Worm (Caenorhabditis elegans) whole organism, young adult: ENCODE results near the gene K12B6.4.

Experiments used
- B0035.1 ChIP-seq: sonication (generic microtip); optimal IDR thresholded peaks from 2 replicates; lab custom pipeline; 2016; ENCODE audit warnings: missing genetic modification characterization, mild to moderate bottlenecking, missing compliant biosample characterization, missing genotype, missing genetic modification reagents
- C06A6.2 ChIP-seq: fragments of 200-800 bp; sonication (Bioruptor generic); conservative IDR thresholded peaks from 2 replicates; pipeline ENCODE4 v1.3.6; 2022; ENCODE audit warnings: missing genetic modification characterization, missing compliant biosample characterization
- C17E4.6 ChIP-seq: fragments of 200-800 bp; sonication (Bioruptor generic); IDR thresholded peaks from 2 replicates; pipeline ENCODE4 v1.3.6; 2022; ENCODE audit warnings: missing genetic modification reagents, missing genetic modification characterization, missing compliant biosample characterization
- D2030.7 ChIP-seq: fragments of 200-800 bp; sonication (Bioruptor generic); IDR thresholded peaks from 2 replicates; pipeline ENCODE4 v1.3.6; 2022; ENCODE audit warnings: missing genetic modification reagents, missing genetic modification characterization, missing compliant biosample characterization
- F10E7.11 ChIP-seq: sonication (generic microtip); optimal IDR thresholded peaks from 2 replicates; lab custom pipeline; 2017; ENCODE audit warnings: mild to moderate bottlenecking, missing genetic modification characterization, moderate library complexity, missing compliant biosample characterization
- F57A8.1 ChIP-seq: fragments of 200-800 bp; sonication (Bioruptor generic); optimal IDR thresholded peaks from 2 replicates; lab custom pipeline; 2018; ENCODE audit warnings: mild to moderate bottlenecking, missing genetic modification characterization, moderate library complexity, missing compliant biosample characterization
- K11D2.4 ChIP-seq: fragments of 200-800 bp; sonication (Bioruptor generic); IDR thresholded peaks from 2 replicates; pipeline ENCODE4 v1.3.6; 2022; ENCODE audit warnings: missing genetic modification reagents, missing genetic modification characterization, missing compliant biosample characterization
- K12H6.12 ChIP-seq: fragments of 200-800 bp; sonication (Bioruptor generic); optimal IDR thresholded peaks from 2 replicates; lab custom pipeline; 2018; ENCODE audit warnings: mild to moderate bottlenecking, missing genetic modification characterization, missing compliant biosample characterization
- T26A5.8 ChIP-seq: sonication (generic microtip); optimal IDR thresholded peaks from 2 replicates; lab custom pipeline; 2016; ENCODE audit warnings: missing genetic modification characterization, missing compliant biosample characterization
- ama-1 ChIP-seq, 3 experiments: fragments of 150-350 bp in 1 of 3; sonication (generic microtip) in 2 of 3; optimal IDR thresholded peaks; 2 replicates each; lab custom pipeline; 2014 to 2018; ENCODE audit warnings: missing biosample characterization in 2 of 3, missing genetic modification characterization in 2 of 3, missing genetic modification reagents in 2 of 3
- atf-7 ChIP-seq: sonication (generic microtip); optimal IDR thresholded peaks from 2 replicates; lab custom pipeline; 2017; ENCODE audit warnings: mild to moderate bottlenecking, missing genetic modification characterization, missing compliant biosample characterization
- athp-1 ChIP-seq: sonication (generic microtip); optimal IDR thresholded peaks from 2 replicates; lab custom pipeline; 2017; ENCODE audit warnings: mild to moderate bottlenecking, missing genetic modification characterization, missing compliant biosample characterization
- bed-2 ChIP-seq: fragments of 200-800 bp; sonication (Bioruptor generic); IDR thresholded peaks from 2 replicates; pipeline ENCODE4 v1.3.6; 2022; ENCODE audit warnings: missing genetic modification reagents, missing genetic modification characterization, missing compliant biosample characterization
- cebp-2 ChIP-seq: fragments of 200-800 bp; sonication (Bioruptor generic); IDR thresholded peaks from 2 replicates; pipeline ENCODE4 v1.3.6; 2022; ENCODE audit warnings: missing genetic modification characterization, missing compliant biosample characterization
- ceh-100 ChIP-seq: fragments of 200-800 bp; sonication (Bioruptor generic); IDR thresholded peaks from 2 replicates; pipeline ENCODE4 v1.3.6; 2022; ENCODE audit warnings: missing genetic modification reagents, missing genetic modification characterization, missing compliant biosample characterization
- ceh-27 ChIP-seq: fragments of 200-800 bp; sonication (Bioruptor generic); optimal IDR thresholded peaks from 2 replicates; lab custom pipeline; 2018; ENCODE audit warnings: mild to moderate bottlenecking, missing genetic modification characterization, moderate library complexity, missing compliant biosample characterization
- chd-7 ChIP-seq: sonication (generic microtip); optimal IDR thresholded peaks from 2 replicates; lab custom pipeline; 2016; ENCODE audit warnings: mild to moderate bottlenecking, missing genetic modification characterization, moderate library complexity, missing compliant biosample characterization
- die-1 ChIP-seq: sonication (generic microtip); optimal IDR thresholded peaks from 2 replicates; lab custom pipeline; 2016; ENCODE audit warnings: missing genotype, mild to moderate bottlenecking, missing genetic modification characterization, missing compliant biosample characterization
- egrh-3 ChIP-seq: fragments of 200-800 bp; sonication (Bioruptor generic); IDR thresholded peaks from 2 replicates; pipeline ENCODE4 v1.3.6; 2022; ENCODE audit warnings: missing genetic modification reagents, missing genetic modification characterization, missing compliant biosample characterization
- hlh-26 ChIP-seq: fragments of 200-800 bp; sonication (Bioruptor generic); conservative IDR thresholded peaks from 2 replicates; pipeline ENCODE4 v1.3.6; 2022; ENCODE audit warnings: missing genetic modification reagents, missing genetic modification characterization, missing compliant biosample characterization
- hmg-1.2 ChIP-seq: fragments of 200-800 bp; sonication (Bioruptor generic); IDR thresholded peaks from 2 replicates; pipeline ENCODE4 v1.3.6; 2022; ENCODE audit warnings: missing genetic modification reagents, missing genetic modification characterization, missing compliant biosample characterization
- let-607 ChIP-seq, 2 experiments: fragments of 200-800 bp in 1 of 2; sonication (Bioruptor generic) in 1 of 2; sonication (generic microtip) in 1 of 2; optimal IDR thresholded peaks; 2 replicates each; lab custom pipeline; 2016 to 2018; ENCODE audit warnings: mild to moderate bottlenecking in 2 of 2, missing compliant biosample characterization in 2 of 2, missing genetic modification characterization in 2 of 2, moderate library complexity in 2 of 2, missing genotype in 1 of 2
- lin-26 ChIP-seq: fragments of 200-800 bp; sonication (Bioruptor generic); IDR thresholded peaks from 2 replicates; pipeline ENCODE4 v1.3.6; 2022; ENCODE audit warnings: missing genetic modification reagents, missing genetic modification characterization, missing compliant biosample characterization
- lin-35 ChIP-seq, 3 experiments: fragments of 150-350 bp in 2 of 3; sonication (generic microtip) in 1 of 3; optimal IDR thresholded peaks; 2 replicates each; lab custom pipeline; 2014 to 2018; ENCODE audit warnings: missing biosample characterization in 3 of 3, missing genetic modification characterization in 3 of 3, missing genetic modification reagents in 3 of 3
- lin-40 ChIP-seq: sonication (generic microtip); optimal IDR thresholded peaks from 2 replicates; lab custom pipeline; 2016; ENCODE audit warnings: missing genetic modification characterization, mild to moderate bottlenecking, missing compliant biosample characterization, missing genotype, missing genetic modification reagents
- lir-1 ChIP-seq: fragments of 200-800 bp; sonication (Bioruptor generic); conservative IDR thresholded peaks from 2 replicates; pipeline ENCODE4 v1.3.6; 2022; ENCODE audit warnings: missing genetic modification reagents, missing genetic modification characterization, missing compliant biosample characterization
- lsl-1 ChIP-seq: fragments of 200-800 bp; sonication (Bioruptor generic); optimal IDR thresholded peaks from 2 replicates; lab custom pipeline; 2018; ENCODE audit warnings: mild to moderate bottlenecking, missing genetic modification characterization, moderate library complexity, missing compliant biosample characterization
- lsy-27 ChIP-seq: sonication (generic microtip); optimal IDR thresholded peaks from 2 replicates; lab custom pipeline; 2017; ENCODE audit warnings: missing genetic modification characterization, mild to moderate bottlenecking, missing compliant biosample characterization, antibody characterized with exemption, missing genotype, borderline replicate concordance; ENCODE audit not compliant: insufficient read depth
- madf-10 ChIP-seq: sonication (generic microtip); optimal IDR thresholded peaks from 2 replicates; lab custom pipeline; 2016; ENCODE audit warnings: mild to moderate bottlenecking, missing genetic modification characterization, missing compliant biosample characterization
- madf-6 ChIP-seq: fragments of 200-800 bp; sonication (Bioruptor generic); IDR thresholded peaks from 2 replicates; pipeline ENCODE4 v1.3.6; 2022; ENCODE audit warnings: missing genetic modification reagents, missing genetic modification characterization, missing compliant biosample characterization
- mes-4 ChIP-seq: sonication (generic microtip); optimal IDR thresholded peaks from 2 replicates; lab custom pipeline; 2016; ENCODE audit warnings: missing genotype, missing genetic modification characterization, missing compliant biosample characterization
- mxl-1 ChIP-seq: sonication (generic microtip); optimal IDR thresholded peaks from 2 replicates; lab custom pipeline; 2016; ENCODE audit warnings: missing genetic modification characterization, missing compliant biosample characterization
- nfya-2 ChIP-seq: fragments of 200-800 bp; sonication (Bioruptor generic); IDR thresholded peaks from 2 replicates; pipeline ENCODE4 v1.3.6; 2022; ENCODE audit warnings: missing genetic modification reagents, missing genetic modification characterization, missing compliant biosample characterization
- nhr-27 ChIP-seq: fragments of 200-800 bp; sonication (Bioruptor generic); optimal IDR thresholded peaks from 2 replicates; lab custom pipeline; 2018; ENCODE audit warnings: mild to moderate bottlenecking, missing genetic modification characterization, moderate library complexity, missing compliant biosample characterization
- nhr-80 ChIP-seq: sonication (generic microtip); optimal IDR thresholded peaks from 2 replicates; lab custom pipeline; 2016; ENCODE audit warnings: missing genetic modification characterization, missing compliant biosample characterization
- repo-1 ChIP-seq: sonication (generic microtip); optimal IDR thresholded peaks from 2 replicates; lab custom pipeline; 2017; ENCODE audit warnings: mild to moderate bottlenecking, missing genetic modification characterization, missing compliant biosample characterization
- rpc-1 ChIP-seq, 2 experiments: fragments of 150-350 bp in 1 of 2; sonication (generic microtip) in 1 of 2; optimal IDR thresholded peaks; 2 replicates each; lab custom pipeline; 2014 to 2018; ENCODE audit warnings: missing biosample characterization in 1 of 2, missing genetic modification characterization in 1 of 2, missing genetic modification reagents in 1 of 2, missing genotype in 1 of 2
- sea-2 ChIP-seq: fragments of 200-800 bp; sonication (Bioruptor generic); IDR thresholded peaks from 2 replicates; pipeline ENCODE4 v1.3.6; 2022; ENCODE audit warnings: missing genetic modification characterization, missing compliant biosample characterization
- snpc-1.1 ChIP-seq: sonication (generic microtip); optimal IDR thresholded peaks from 2 replicates; lab custom pipeline; 2017; ENCODE audit warnings: missing genetic modification characterization, mild to moderate bottlenecking, missing compliant biosample characterization, antibody characterized with exemption, moderate library complexity, missing genotype, missing genetic modification reagents; ENCODE audit not compliant: insufficient read depth
- snpc-3.4 ChIP-seq: sonication (generic microtip); optimal IDR thresholded peaks from 2 replicates; lab custom pipeline; 2017; ENCODE audit warnings: missing genetic modification characterization, mild to moderate bottlenecking, missing compliant biosample characterization, antibody characterized with exemption, moderate library complexity, missing genotype, missing genetic modification reagents
- somi-1 ChIP-seq: fragments of 200-800 bp; sonication (Bioruptor generic); optimal IDR thresholded peaks from 2 replicates; lab custom pipeline; 2018; ENCODE audit warnings: mild to moderate bottlenecking, missing genetic modification characterization, missing compliant biosample characterization
- sptf-2 ChIP-seq: fragments of 200-800 bp; sonication (Bioruptor generic); optimal IDR thresholded peaks from 2 replicates; lab custom pipeline; 2018; ENCODE audit warnings: mild to moderate bottlenecking, missing genetic modification characterization, missing compliant biosample characterization
- tbp1 ChIP-seq: fragments of 200-800 bp; sonication (Bioruptor generic); optimal IDR thresholded peaks from 2 replicates; lab custom pipeline; 2018; ENCODE audit warnings: mild to moderate bottlenecking, missing genetic modification characterization, missing compliant biosample characterization
- unc-130 ChIP-seq: sonication (generic microtip); optimal IDR thresholded peaks from 2 replicates; lab custom pipeline; 2016; ENCODE audit warnings: missing genetic modification reagents, missing genetic modification characterization, missing compliant biosample characterization
- ztf-26 ChIP-seq: sonication (generic microtip); optimal IDR thresholded peaks from 2 replicates; lab custom pipeline; 2017; ENCODE audit warnings: missing genetic modification characterization, missing compliant biosample characterization

Gene K12B6.4

DNA sequence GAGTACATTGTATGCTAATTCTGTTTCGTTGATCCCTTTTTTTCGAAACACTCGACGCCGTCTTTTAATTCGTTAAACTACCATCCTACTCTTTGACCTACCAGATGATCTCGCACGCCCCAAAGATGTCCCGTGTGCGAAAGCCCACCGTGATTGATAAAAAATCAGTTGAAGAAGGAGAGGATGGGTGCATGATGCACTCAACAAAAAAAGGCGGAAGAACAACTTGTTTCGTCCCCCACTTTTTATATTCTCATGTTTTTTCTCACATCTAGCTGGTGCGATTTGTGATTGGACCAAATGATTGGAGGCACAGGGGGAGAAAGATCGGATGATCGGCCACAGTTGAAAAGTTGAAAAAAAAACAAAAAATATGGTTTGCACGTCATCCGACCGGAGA lies 42.7 kb downstream of the K12B6.4 start:
- no peak for TF ChIP-seq tbp1
- no peak for TF ChIP-seq cebp-2 (GFP tag; lab: Robert Waterston, UW)
- TF ChIP-seq lin-26 (GFP tag; lab: Robert Waterston, UW): peak; percentile 69; the same call in 1 of the 2 replicates
- peak; percentile 88 for TF ChIP-seq somi-1 (GFP tag; lab: Kevin White, UChicago)
- TF ChIP-seq ama-1 (optimal IDR thresholded peaks at IDR 0.05; lab: Kevin White, UChicago): no peak
- no peak for TF ChIP-seq ama-1 (GFP tag; optimal IDR thresholded peaks at IDR 0.05; lab: Kevin White, UChicago)
- peak; percentile 75; the same call in 1 of the 2 replicates for TF ChIP-seq K11D2.4 (GFP tag; lab: Robert Waterston, UW)
- peak; percentile 60 for TF ChIP-seq ztf-26
- no peak for TF ChIP-seq atf-7 (tag; lab: Kevin White, UChicago)
- TF ChIP-seq die-1 (tag; lab: Kevin White, UChicago): peak; percentile 23
- TF ChIP-seq D2030.7 (GFP tag; lab: Robert Waterston, UW): no peak
- TF ChIP-seq chd-7 (tag; lab: Kevin White, UChicago): peak; percentile 15
- TF ChIP-seq hmg-1.2 (GFP tag; lab: Robert Waterston, UW): no peak
- TF ChIP-seq C06A6.2: peak; percentile 74
- TF ChIP-seq lin-40 (tag; lab: Kevin White, UChicago): peak; percentile 55
- no peak for TF ChIP-seq bed-2 (GFP tag; lab: Robert Waterston, UW)
- TF ChIP-seq, all 124 proteins: peak for 8

- no peak for TF ChIP-seq unc-130 (GFP tag; lab: Kevin White, UChicago)
- no peak for TF ChIP-seq mxl-1 (tag; lab: Kevin White, UChicago)
- TF ChIP-seq hlh-26: no peak
- no peak for TF ChIP-seq rpc-1 (optimal IDR thresholded peaks at IDR 0.05; lab: Kevin White, UChicago)
- TF ChIP-seq rpc-1 (tag; optimal IDR thresholded peaks at IDR 0.05; lab: Kevin White, UChicago): no peak
- no peak for TF ChIP-seq lin-35 (GFP tag; optimal IDR thresholded peaks at IDR 0.05; lab: Kevin White, UChicago)
- no peak for TF ChIP-seq sptf-2 (GFP tag; lab: Kevin White, UChicago)
- no peak for TF ChIP-seq lin-26 (GFP tag; lab: Robert Waterston, UW)
- TF ChIP-seq T26A5.8: no peak
- TF ChIP-seq sea-2 (GFP tag; lab: Robert Waterston, UW): no peak
- TF ChIP-seq die-1 (tag; lab: Kevin White, UChicago): no peak
- TF ChIP-seq athp-1: no peak
- no peak for TF ChIP-seq repo-1 (tag; lab: Kevin White, UChicago)
- TF ChIP-seq D2030.7 (GFP tag; lab: Robert Waterston, UW): no peak
- no peak for TF ChIP-seq F10E7.11 (tag; lab: Kevin White, UChicago)
- TF ChIP-seq nhr-27: no peak
- TF ChIP-seq nhr-80: no peak
Measured at ce11 chrV:6234876-6235275, 46.2 kb downstream of the K12B6.4 start, which contains the start of gene K08B12.3. Gene K08B12.3, plus strand, starts transcription at chrV:6235176.

DNA sequence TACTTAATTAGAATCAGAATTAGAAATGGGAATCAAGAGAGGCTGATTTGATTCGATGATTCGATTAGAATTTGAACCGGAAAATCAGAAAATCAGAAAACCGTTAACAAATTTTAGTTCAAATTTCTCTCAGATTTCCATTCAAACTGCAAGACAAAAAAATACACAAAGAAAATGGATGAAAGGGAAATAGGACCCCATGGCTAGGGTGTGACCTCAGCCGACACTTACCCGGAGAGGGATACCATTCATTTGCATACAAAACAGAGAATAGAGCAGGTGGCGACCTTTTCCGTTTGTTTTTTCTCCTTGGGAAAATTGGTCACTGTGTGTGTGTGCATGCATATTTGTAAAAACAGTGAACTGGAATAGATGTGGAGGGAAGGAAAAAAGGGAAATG lies 47.1 kb downstream of the K12B6.4 start:
- TF ChIP-seq B0035.1 (tag; lab: Kevin White, UChicago): no peak
- no peak for TF ChIP-seq lir-1 (GFP tag; lab: Robert Waterston, UW)
- TF ChIP-seq snpc-1.1: no peak
- TF ChIP-seq lsy-27 (tag; lab: Kevin White, UChicago): no peak
- TF ChIP-seq C17E4.6 (GFP tag; lab: Robert Waterston, UW): no peak
- no peak for TF ChIP-seq madf-10
- TF ChIP-seq snpc-3.4 (tag; lab: Kevin White, UChicago): no peak
- no peak for TF ChIP-seq chd-7 (tag; lab: Kevin White, UChicago)
- no peak for TF ChIP-seq F57A8.1 (GFP tag; lab: Kevin White, UChicago)
- no peak for TF ChIP-seq mes-4 (tag; lab: Kevin White, UChicago)
- no peak for TF ChIP-seq K12H6.12 (tag; lab: Kevin White, UChicago)
- TF ChIP-seq let-607 (tag; optimal IDR thresholded peaks at IDR 0.05; lab: Kevin White, UChicago): no peak
- TF ChIP-seq madf-6: no peak
- no peak for TF ChIP-seq egrh-3 (GFP tag; lab: Robert Waterston, UW)
- TF ChIP-seq nfya-2 (GFP tag; lab: Robert Waterston, UW): no peak
- no peak for TF ChIP-seq lsl-1 (GFP tag; lab: Kevin White, UChicago)
- no peak for TF ChIP-seq sptf-2 (GFP tag; lab: Kevin White, UChicago)
- no peak for TF ChIP-seq ceh-27
- no peak for TF ChIP-seq ceh-100
- TF ChIP-seq, all 124 proteins: peak for 0
